Worm (Caenorhabditis elegans) whole organism, mixed stage, embryonic: Measurements from ENCODE around the gene ZC239.22.

ENCODE experiments used
- blmp-1 ChIP-seq: fragments of 150-350 bp; optimal IDR thresholded peaks from 2 replicates; lab custom pipeline; 2014; ENCODE audit warnings: missing biosample characterization, missing genetic modification characterization
- flh-1 ChIP-seq: fragments of 200-800 bp; sonication (Bioruptor generic); optimal IDR thresholded peaks from 2 replicates; lab custom pipeline; 2018; ENCODE audit warnings: mild to moderate bottlenecking, missing genetic modification characterization, moderate library complexity, missing compliant biosample characterization
- hlh-1 ChIP-seq: fragments of 150-350 bp; optimal IDR thresholded peaks from 2 replicates; lab custom pipeline; 2014; ENCODE audit warnings: missing biosample characterization, missing genetic modification reagents, missing genetic modification characterization
- lsy-2 ChIP-seq: fragments of 150-350 bp; optimal IDR thresholded peaks from 2 replicates; lab custom pipeline; 2014; ENCODE audit warnings: missing biosample characterization, missing genetic modification characterization
- nhr-237 ChIP-seq: fragments of 150-350 bp; optimal IDR thresholded peaks from 2 replicates; lab custom pipeline; 2014; ENCODE audit warnings: missing biosample characterization, missing genetic modification characterization
- nhr-76 ChIP-seq: sonication (generic microtip); optimal IDR thresholded peaks from 2 replicates; lab custom pipeline; 2017; ENCODE audit warnings: missing biosample characterization, missing genetic modification characterization
- snpc-4 ChIP-seq: fragments of 150-350 bp; optimal IDR thresholded peaks from 2 replicates; lab custom pipeline; 2014; ENCODE audit warnings: missing biosample characterization, missing genetic modification characterization
- unc-62 ChIP-seq: fragments of 150-350 bp; optimal IDR thresholded peaks from 2 replicates; lab custom pipeline; 2014; ENCODE audit warnings: missing biosample characterization, missing genetic modification reagents, missing genetic modification characterization
- ztf-11 ChIP-seq: fragments of 150-350 bp; optimal IDR thresholded peaks from 2 replicates; lab custom pipeline; 2014; ENCODE audit warnings: missing biosample characterization, missing genetic modification characterization

DNA sequence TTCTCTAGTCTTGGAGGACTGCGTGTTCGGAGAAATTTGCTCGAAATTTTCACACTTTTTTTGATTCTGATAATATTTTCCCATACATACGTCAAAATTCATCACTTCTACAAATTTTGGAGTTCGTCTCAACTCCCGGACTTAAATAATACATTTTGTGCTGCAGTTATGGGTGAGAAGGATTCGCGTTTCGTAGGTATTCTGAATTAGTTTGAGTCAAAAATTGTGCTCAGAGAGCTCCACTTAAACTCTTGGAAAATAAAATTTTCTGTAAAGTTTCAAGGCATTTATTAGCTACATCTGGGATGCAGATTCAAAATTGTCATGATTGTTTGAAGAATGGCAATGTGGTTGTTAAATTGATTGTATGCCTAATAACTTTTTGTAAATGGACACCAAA, 6.7 kb downstream of the ZC239.22 start, which contains the start of gene ZC239.4:
- no peak for TF ChIP-seq unc-62 (GFP tag; lab: Kevin White, UChicago)
- TF ChIP-seq nhr-76 (tag; lab: Kevin White, UChicago) = no peak
- no peak for TF ChIP-seq lsy-2 (tag; lab: Kevin White, UChicago)
- TF ChIP-seq nhr-237 (tag; lab: Kevin White, UChicago) = no peak
- TF ChIP-seq flh-1 (GFP tag; lab: Kevin White, UChicago) = no peak
- TF ChIP-seq ztf-11 = no peak
- no peak for TF ChIP-seq hlh-1 (tag; lab: Kevin White, UChicago)
- TF ChIP-seq snpc-4 (tag; lab: Kevin White, UChicago) = no peak
- TF ChIP-seq blmp-1 = no peak
